Fruit fly (Drosophila melanogaster): Measurements from ENCODE around the gene CG34428.

CG34428 gene

dm6 chr3L:13036706-13037457, 24.7 kb upstream of the CG34428 start, which contains the start of gene Srrm1 (continued):
- TF ChIP-seq CG16779 (GFP tag; IDR thresholded peaks at IDR 0.05) (no peak), Dref (GFP tag; IDR thresholded peaks at IDR 0.05) (peak; percentile 97), CG34376 (GFP tag; optimal IDR thresholded peaks at IDR 0.05) (no peak), CG6791 (GFP tag; IDR thresholded peaks at IDR 0.05; ENCODE audit: partially characterized antibody) (peak; percentile 88), dm (GFP tag; optimal IDR thresholded peaks at IDR 0.05) (peak; percentile 68), CG11093 (GFP tag; IDR thresholded peaks at IDR 0.05) (no peak), grn (GFP tag; optimal IDR thresholded peaks at IDR 0.05) (no peak), p53 (GFP tag; optimal IDR thresholded peaks at IDR 0.05) (peak; percentile 47), Nf-YA (GFP tag; IDR thresholded peaks at IDR 0.05) (no peak), CG6854 (GFP tag; optimal IDR thresholded peaks at IDR 0.05) (no peak), Hey (tag; optimal IDR thresholded peaks at IDR 0.05) (no peak), CG8388 (GFP tag; optimal IDR thresholded peaks at IDR 0.05) (no peak), CG7745 (tag; optimal IDR thresholded peaks at IDR 0.05) (no peak), az2 (GFP tag; optimal IDR thresholded peaks at IDR 0.05) (peak; percentile 16), emc (GFP tag; optimal IDR thresholded peaks at IDR 0.05) (no peak), Neu2 (GFP tag; optimal IDR thresholded peaks at IDR 0.05; ENCODE audit: borderline replicate concordance) (peak; percentile 33), fd102C (GFP tag; optimal IDR thresholded peaks at IDR 0.05) (no peak), CG14860 (GFP tag; IDR thresholded peaks at IDR 0.05; ENCODE audit: partially characterized antibody) (peak; percentile 77), E2f2 (GFP tag; IDR thresholded peaks at IDR 0.05) (peak; percentile 79), Doc3 (GFP tag; IDR thresholded peaks at IDR 0.05; ENCODE audit: partially characterized antibody) (peak; percentile 79), CG43689 (GFP tag; IDR thresholded peaks at IDR 0.05) (no peak), phol (tag; optimal IDR thresholded peaks at IDR 0.05) (peak; percentile 56), GATAe (GFP tag; conservative IDR thresholded peaks at IDR 0.05) (no peak), h (optimal IDR thresholded peaks at IDR 0.05) (no peak), bab2 (GFP tag; optimal IDR thresholded peaks at IDR 0.05) (peak; percentile 28), CG15514 (GFP tag; optimal IDR thresholded peaks at IDR 0.05) (peak; percentile 60), fd96Cb (tag; optimal IDR thresholded peaks at IDR 0.05) (no peak), cato (GFP tag; optimal IDR thresholded peaks at IDR 0.05; ENCODE audit: borderline replicate concordance) (no peak), CG7963 (GFP tag; IDR thresholded peaks at IDR 0.05; ENCODE audit: partially characterized antibody) (peak; percentile 86), CG42726 (GFP tag; IDR thresholded peaks at IDR 0.05; ENCODE audit: partially characterized antibody) (peak; percentile 95), pho (GFP tag; optimal IDR thresholded peaks at IDR 0.05) (peak; percentile 67), CG2889 (GFP tag; IDR thresholded peaks at IDR 0.05) (no peak), ara (GFP tag; IDR thresholded peaks at IDR 0.05) (no peak), CG17802 (tag; optimal IDR thresholded peaks at IDR 0.05) (peak; percentile 1), Dll (GFP tag; IDR thresholded peaks at IDR 0.05; ENCODE audit: partially characterized antibody) (peak; percentile 90), jing (GFP tag; optimal IDR thresholded peaks at IDR 0.05) (no peak), CG11456 (GFP tag; IDR thresholded peaks at IDR 0.05) (peak; percentile 17; the same call in 1 of the 3 replicates), Dfd (GFP tag; optimal IDR thresholded peaks at IDR 0.05) (no peak), CG15269 (tag; optimal IDR thresholded peaks at IDR 0.05) (no peak), CG7987 (GFP tag; optimal IDR thresholded peaks at IDR 0.05) (peak; percentile 31), Sry-δ (GFP tag; optimal IDR thresholded peaks at IDR 0.05) (peak; percentile 97), tll (GFP tag; optimal IDR thresholded peaks at IDR 0.05) (no peak), lola (GFP tag; optimal IDR thresholded peaks at IDR 0.05) (peak in 1 of 3 experiments; percentile 6), esg (GFP tag; conservative IDR thresholded peaks at IDR 0.05) (no peak), CrebB (tag; optimal IDR thresholded peaks at IDR 0.05) (peak; percentile 24), pan (optimal IDR thresholded peaks at IDR 0.05) (no peak), pan (GFP tag; optimal IDR thresholded peaks at IDR 0.05 in 1 of 2, IDR thresholded peaks at IDR 0.05 in 1 of 2) (no peak), CG9932 (GFP tag; IDR thresholded peaks at IDR 0.05) (peak; percentile 71), nerfin-1 (tag; optimal IDR thresholded peaks at IDR 0.05) (no peak)

Measured in whole organism, embryonic.